Fruit fly (Drosophila melanogaster) whole organism, embryonic: ENCODE measurements around the gene Neu2.
A peak's percentile ranks its signal among the peaks of the same experiment; 100 is the strongest.

Experiments used
- Bdp1 ChIP-seq: fragments of 200-800 bp; sonication (Bioruptor generic); optimal IDR thresholded peaks from 3 replicates; lab custom pipeline; 2016; ENCODE audit warnings: missing biosample characterization, missing genetic modification characterization
- C15 ChIP-seq: fragments of 200-800 bp; sonication (Bioruptor generic); IDR thresholded peaks from 3 replicates; pipeline ENCODE4 v1.3.6; 2022; ENCODE audit warnings: missing biosample characterization, missing genetic modification characterization
- CG10431 ChIP-seq: fragments of 200-800 bp; sonication (Bioruptor generic); optimal IDR thresholded peaks from 3 replicates; lab custom pipeline; 2018; ENCODE audit warnings: missing biosample characterization, mild to moderate bottlenecking, missing genetic modification characterization
- CG10462 ChIP-seq: fragments of 200-800 bp; sonication (Bioruptor generic); optimal IDR thresholded peaks from 2 replicates; lab custom pipeline; 2016; ENCODE audit warnings: missing biosample characterization, missing genetic modification characterization
- CG11560 ChIP-seq: fragments of 200-800 bp; sonication (Bioruptor generic); IDR thresholded peaks from 3 replicates; pipeline ENCODE4 v1.3.6; 2022; ENCODE audit warnings: missing biosample characterization, missing genetic modification characterization
- CG13287 ChIP-seq: fragments of 200-800 bp; sonication (Bioruptor generic); IDR thresholded peaks from 2 replicates; pipeline ENCODE4 v1.3.6; 2022; ENCODE audit warnings: missing biosample characterization, missing genetic modification characterization; ENCODE audit not compliant: partially characterized antibody
- CG14860 ChIP-seq: fragments of 200-800 bp; sonication (Bioruptor generic); IDR thresholded peaks from 3 replicates; pipeline ENCODE4 v1.3.6; 2022; ENCODE audit warnings: missing biosample characterization, missing genetic modification characterization; ENCODE audit not compliant: partially characterized antibody
- CG17186 ChIP-seq: fragments of 200-800 bp; sonication (Bioruptor generic); optimal IDR thresholded peaks from 3 replicates; lab custom pipeline; 2017; ENCODE audit warnings: missing biosample characterization, missing genetic modification reagents, missing genetic modification characterization
- CG1792 ChIP-seq: fragments of 200-800 bp; sonication (Bioruptor generic); optimal IDR thresholded peaks from 2 replicates; lab custom pipeline; 2016; ENCODE audit warnings: missing biosample characterization, missing genetic modification characterization
- CG18011 ChIP-seq: fragments of 200-800 bp; sonication (Bioruptor generic); optimal IDR thresholded peaks from 2 replicates; lab custom pipeline; 2017; ENCODE audit warnings: missing biosample characterization, missing genetic modification characterization, mild to moderate bottlenecking, moderate library complexity, missing genotype
- CG4404 ChIP-seq: fragments of 200-800 bp; sonication (Bioruptor generic); IDR thresholded peaks from 2 replicates; pipeline ENCODE4 v1.3.6; 2022; ENCODE audit warnings: missing biosample characterization, missing genetic modification characterization
- CG4424 ChIP-seq: fragments of 200-800 bp; sonication (Bioruptor generic); optimal IDR thresholded peaks from 3 replicates; lab custom pipeline; 2016; ENCODE audit warnings: missing biosample characterization, missing genetic modification characterization
- CG6791 ChIP-seq: fragments of 200-800 bp; sonication (Bioruptor generic); IDR thresholded peaks from 3 replicates; pipeline ENCODE4 v1.3.6; 2022; ENCODE audit warnings: missing biosample characterization, missing genetic modification characterization; ENCODE audit not compliant: partially characterized antibody
- CG8290 ChIP-seq, 3 experiments: fragments of 200-800 bp; sonication (Bioruptor generic); optimal IDR thresholded peaks; 2 replicates each; lab custom pipeline; 2016 to 2019; ENCODE audit warnings: missing biosample characterization in 3 of 3, missing genetic modification characterization in 3 of 3, mild to moderate bottlenecking in 2 of 3, moderate library complexity in 1 of 3
- CG8478 ChIP-seq: fragments of >200 bp; optimal IDR thresholded peaks from 2 replicates; lab custom pipeline; 2018
- CG9215 ChIP-seq: fragments of 200-800 bp; sonication (Bioruptor generic); IDR thresholded peaks from 2 replicates; pipeline ENCODE4 v1.3.6; 2022; ENCODE audit warnings: missing biosample characterization, missing genetic modification characterization
- CTCF ChIP-seq: fragments of 200-800 bp; sonication (Bioruptor generic); optimal IDR thresholded peaks from 2 replicates; lab custom pipeline; 2017; ENCODE audit warnings: missing biosample characterization, mild to moderate bottlenecking, missing genetic modification characterization, moderate library complexity
- D19B ChIP-seq: fragments of 200-800 bp; sonication (Bioruptor generic); optimal IDR thresholded peaks from 2 replicates; lab custom pipeline; 2017; ENCODE audit warnings: missing biosample characterization, mild to moderate bottlenecking, missing genetic modification characterization
- Fer1 ChIP-seq: fragments of 200-800 bp; sonication (Bioruptor generic); optimal IDR thresholded peaks from 2 replicates; lab custom pipeline; 2017; ENCODE audit warnings: missing biosample characterization, mild to moderate bottlenecking, missing genetic modification characterization
- HLHmδ ChIP-seq: fragments of 200-800 bp; sonication (Bioruptor generic); optimal IDR thresholded peaks from 2 replicates; lab custom pipeline; 2018; ENCODE audit warnings: missing biosample characterization, mild to moderate bottlenecking, missing genetic modification characterization, moderate library complexity
- HmgD ChIP-seq: fragments of 200-800 bp; sonication (Bioruptor generic); optimal IDR thresholded peaks from 3 replicates; lab custom pipeline; 2016; ENCODE audit warnings: missing biosample characterization, missing genetic modification characterization
- Hmx ChIP-seq: fragments of 200-800 bp; sonication (Bioruptor generic); optimal IDR thresholded peaks from 2 replicates; lab custom pipeline; 2016; ENCODE audit warnings: missing biosample characterization, missing genetic modification characterization
- Neu2 ChIP-seq: fragments of 200-800 bp; sonication (Bioruptor generic); optimal IDR thresholded peaks from 3 replicates; lab custom pipeline; 2016; ENCODE audit warnings: missing biosample characterization, missing genetic modification characterization, borderline replicate concordance
- Ravus ChIP-seq: fragments of 200-800 bp; sonication (Bioruptor generic); IDR thresholded peaks from 2 replicates; pipeline ENCODE4 v1.3.6; 2022; ENCODE audit warnings: missing biosample characterization, missing genetic modification characterization
- Sox102F ChIP-seq: fragments of 200-800 bp; sonication (Bioruptor generic); optimal IDR thresholded peaks from 2 replicates; lab custom pipeline; 2018; ENCODE audit warnings: missing biosample characterization, mild to moderate bottlenecking, missing genetic modification characterization, moderate library complexity
- Stat92E ChIP-seq, 3 experiments: fragments of >200 bp in 2 of 3; fragments of 200-800 bp in 1 of 3; sonication (Bioruptor generic) in 1 of 3; optimal IDR thresholded peaks; 2 replicates each; lab custom pipeline; 2017 to 2019; ENCODE audit warnings: missing biosample characterization in 3 of 3, missing genetic modification characterization in 3 of 3, mild to moderate bottlenecking in 1 of 3, moderate library complexity in 1 of 3
- bbx ChIP-seq: fragments of 200-800 bp; sonication (Bioruptor generic); IDR thresholded peaks from 2 replicates; pipeline ENCODE4 v1.3.6; 2022; ENCODE audit warnings: missing biosample characterization, missing genetic modification characterization; ENCODE audit not compliant: partially characterized antibody
- btn ChIP-seq: fragments of 200-800 bp; sonication (Bioruptor generic); optimal IDR thresholded peaks from 2 replicates; lab custom pipeline; 2016; ENCODE audit warnings: missing biosample characterization, missing genetic modification characterization
- caup ChIP-seq: fragments of 200-800 bp; sonication (Bioruptor generic); optimal IDR thresholded peaks from 3 replicates; lab custom pipeline; 2017; ENCODE audit warnings: missing biosample characterization, mild to moderate bottlenecking, missing genetic modification characterization, moderate library complexity; ENCODE audit not compliant: severe bottlenecking
- crp ChIP-seq, 2 experiments: fragments of 200-800 bp; sonication (Bioruptor generic); optimal IDR thresholded peaks; 2 replicates in 1 of 2; 3 replicates in 1 of 2; lab custom pipeline; 2017; ENCODE audit warnings: missing biosample characterization in 2 of 2, missing genetic modification characterization in 2 of 2, mild to moderate bottlenecking in 1 of 2, moderate library complexity in 1 of 2
- dysf ChIP-seq: fragments of 200-800 bp; sonication (Bioruptor generic); IDR thresholded peaks from 3 replicates; pipeline ENCODE4 v1.3.6; 2022; ENCODE audit warnings: missing biosample characterization, missing genetic modification characterization
- hbn ChIP-seq: fragments of 200-800 bp; sonication (Bioruptor generic); IDR thresholded peaks from 2 replicates; pipeline ENCODE4 v1.3.6; 2022; ENCODE audit warnings: missing biosample characterization, missing genetic modification characterization; ENCODE audit not compliant: partially characterized antibody
- her ChIP-seq: fragments of 200-800 bp; sonication (Bioruptor generic); optimal IDR thresholded peaks from 2 replicates; lab custom pipeline; 2016; ENCODE audit warnings: missing biosample characterization, missing genetic modification characterization
- hth ChIP-seq: fragments of >200 bp; optimal IDR thresholded peaks from 2 replicates; lab custom pipeline; 2017; ENCODE audit warnings: inconsistent platforms
- knrl ChIP-seq: fragments of 200-800 bp; sonication (Bioruptor generic); IDR thresholded peaks from 3 replicates; pipeline ENCODE4 v1.3.6; 2022; ENCODE audit warnings: missing biosample characterization, missing genetic modification characterization; ENCODE audit not compliant: partially characterized antibody
- lbe ChIP-seq: fragments of 200-800 bp; sonication (Bioruptor generic); optimal IDR thresholded peaks from 2 replicates; lab custom pipeline; 2016; ENCODE audit warnings: missing biosample characterization, mild to moderate bottlenecking, missing genetic modification characterization
- lilli ChIP-seq: fragments of 200-800 bp; sonication (Bioruptor generic); optimal IDR thresholded peaks from 3 replicates; lab custom pipeline; 2016; ENCODE audit warnings: missing biosample characterization, missing genetic modification characterization
- luna ChIP-seq: fragments of 200-800 bp; sonication (Bioruptor generic); optimal IDR thresholded peaks from 2 replicates; lab custom pipeline; 2016; ENCODE audit warnings: missing biosample characterization, missing genetic modification characterization
- mam ChIP-seq: fragments of 200-800 bp; sonication (Bioruptor generic); optimal IDR thresholded peaks from 3 replicates; lab custom pipeline; 2016; ENCODE audit warnings: missing biosample characterization, missing genetic modification characterization
- mld ChIP-seq: fragments of 200-800 bp; sonication (Bioruptor generic); IDR thresholded peaks from 3 replicates; pipeline ENCODE4 v1.3.6; 2022; ENCODE audit warnings: missing biosample characterization, missing genetic modification characterization; ENCODE audit not compliant: partially characterized antibody
- pfk ChIP-seq: fragments of 200-800 bp; sonication (Bioruptor generic); optimal IDR thresholded peaks from 2 replicates; lab custom pipeline; 2018; ENCODE audit warnings: missing biosample characterization, mild to moderate bottlenecking, missing genetic modification characterization, moderate library complexity
- pita ChIP-seq: fragments of 200-800 bp; sonication (Bioruptor generic); optimal IDR thresholded peaks from 2 replicates; lab custom pipeline; 2017; ENCODE audit warnings: missing biosample characterization, mild to moderate bottlenecking, missing genetic modification characterization
- seq ChIP-seq: fragments of 200-800 bp; sonication (Bioruptor generic); IDR thresholded peaks from 2 replicates; pipeline ENCODE4 v1.3.6; 2022; ENCODE audit warnings: missing biosample characterization, missing genetic modification characterization
- trem ChIP-seq: fragments of 200-800 bp; optimal IDR thresholded peaks from 3 replicates; lab custom pipeline; 2019; ENCODE audit warnings: missing biosample characterization, mild to moderate bottlenecking, missing genetic modification characterization, moderate library complexity
- trh ChIP-seq: fragments of 200-800 bp; sonication (Bioruptor generic); optimal IDR thresholded peaks from 2 replicates; lab custom pipeline; 2016; ENCODE audit warnings: missing biosample characterization, missing genetic modification characterization
- unc-4 ChIP-seq: fragments of 200-800 bp; sonication (Bioruptor generic); IDR thresholded peaks from 2 replicates; pipeline ENCODE4 v1.3.6; 2022; ENCODE audit warnings: missing biosample characterization, missing genetic modification characterization; ENCODE audit not compliant: partially characterized antibody
- wek ChIP-seq: fragments of 200-800 bp; sonication (Bioruptor generic); optimal IDR thresholded peaks from 3 replicates; lab custom pipeline; 2018; ENCODE audit warnings: missing biosample characterization, mild to moderate bottlenecking, missing genetic modification characterization, moderate library complexity
- zfh1 ChIP-seq: fragments of 200-800 bp; sonication (Bioruptor generic); IDR thresholded peaks from 3 replicates; pipeline ENCODE4 v1.3.6; 2022; ENCODE audit warnings: missing biosample characterization, missing genetic modification characterization

The Neu2 gene

DNA sequence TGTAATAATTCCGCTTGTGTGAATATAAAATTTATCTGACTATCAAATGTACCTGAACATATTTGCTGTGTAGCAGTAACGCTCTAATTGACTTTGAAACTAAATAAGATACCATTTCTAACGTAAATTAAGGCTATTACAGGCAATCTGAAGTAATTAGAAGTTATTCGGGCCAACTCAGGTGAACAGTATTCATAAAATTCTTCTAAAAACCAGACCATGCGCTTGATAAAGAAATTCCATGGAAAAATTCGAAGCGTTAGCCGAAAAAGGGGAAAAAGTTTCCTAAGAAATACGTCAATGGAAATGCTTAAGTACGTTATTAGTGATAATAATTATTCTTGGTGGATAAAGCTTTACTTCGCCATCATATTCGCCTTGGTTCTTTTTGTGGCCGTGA lies 44.0 kb upstream of the Neu2 start, which contains the start of gene ppk5:
TSS of gene ppk5 (plus strand) at position 301 of the 400 bp plus-strand sequence.
- no peak for TF ChIP-seq CG4404 (GFP tag; lab: Robert Waterston, UW)
- no peak for TF ChIP-seq D19B (GFP tag; lab: Kevin White, UChicago)
- TF ChIP-seq Sox102F: no peak
- no peak for TF ChIP-seq wek
- no peak for TF ChIP-seq zfh1 (GFP tag; lab: Robert Waterston, UW)
- no peak for TF ChIP-seq mld (GFP tag; lab: Robert Waterston, UW)
- no peak for TF ChIP-seq knrl
- no peak for TF ChIP-seq seq (GFP tag; lab: Robert Waterston, UW)
- no peak for TF ChIP-seq C15 (GFP tag; lab: Robert Waterston, UW)
- no peak for TF ChIP-seq pfk (GFP tag; lab: Kevin White, UChicago)
- no peak for TF ChIP-seq CG10431 (GFP tag; lab: Kevin White, UChicago)

DNA sequence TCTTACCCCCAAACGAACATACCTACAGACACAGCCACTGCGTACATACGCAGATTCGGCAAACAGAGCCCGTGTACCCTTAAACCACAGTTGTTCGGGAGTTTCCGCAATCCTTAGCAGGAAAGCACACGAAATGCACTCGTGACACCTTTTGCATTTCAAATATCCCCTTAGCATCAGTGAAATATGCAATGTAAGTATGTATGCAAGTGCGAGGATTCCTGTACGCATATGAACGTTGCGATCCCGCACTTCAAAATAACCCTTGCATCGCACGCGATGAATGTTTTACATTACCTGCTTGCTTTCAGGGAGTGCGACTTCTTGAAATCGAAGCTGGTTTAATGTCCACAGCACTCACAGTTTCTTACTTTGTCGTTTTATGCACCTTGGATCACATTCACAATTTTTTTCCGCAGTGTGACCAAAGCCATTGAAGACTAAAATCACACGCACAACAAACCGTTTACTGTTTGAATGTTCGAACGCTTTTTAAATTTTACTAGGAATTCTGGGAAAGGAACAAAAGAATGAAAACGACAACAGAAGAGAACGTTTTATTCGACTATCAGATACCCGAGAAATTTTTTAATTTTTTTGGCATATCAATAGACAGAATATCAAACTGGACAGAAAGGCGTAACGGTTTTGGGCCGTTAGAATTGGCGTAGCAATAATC lies 43.0 kb upstream of the Neu2 start, which contains the start of gene Mkrn1:
TSS of gene Mkrn1 (minus strand) at position 444 of the 679 bp plus-strand sequence.
- TF ChIP-seq hth (lab: Kevin White, UChicago): no peak
- peak; percentile 70 for TF ChIP-seq CG13287
- no peak for TF ChIP-seq dysf
- TF ChIP-seq luna (GFP tag; lab: Kevin White, UChicago): no peak
- TF ChIP-seq CG6791: peak; percentile 94
- TF ChIP-seq CG18011 (GFP tag; lab: Kevin White, UChicago): no peak
- TF ChIP-seq bbx (GFP tag; lab: Robert Waterston, UW): peak; percentile 77
- TF ChIP-seq CG17186: peak; percentile 40
- no peak for TF ChIP-seq Ravus (GFP tag; lab: Robert Waterston, UW)
- no peak for TF ChIP-seq trh
- no peak for TF ChIP-seq CG8478 (lab: Kevin White, UChicago)
- TF ChIP-seq unc-4 (GFP tag; lab: Robert Waterston, UW): peak; percentile 41; the same call in 1 of the 2 replicates
- peak; percentile 80 for TF ChIP-seq CG8290 (GFP tag; optimal IDR thresholded peaks at IDR 0.05; lab: Kevin White, UChicago)
- no peak for TF ChIP-seq CG8290 (tag; optimal IDR thresholded peaks at IDR 0.05; lab: Kevin White, UChicago)
- TF ChIP-seq CG11560 (tag; lab: Robert Waterston, UW): no peak
- no peak for TF ChIP-seq CG10462
- TF ChIP-seq Hmx (GFP tag; lab: Kevin White, UChicago): no peak
- TF ChIP-seq hbn: 0 out of 2 replicates have a peak, but pooled peaks have one; percentile 22
- peak; percentile 97 for TF ChIP-seq CG14860 (GFP tag; lab: Robert Waterston, UW)
- TF ChIP-seq Stat92E (GFP tag; optimal IDR thresholded peaks at IDR 0.05; lab: Kevin White, UChicago): peak in 1 of 3 experiments; percentile 58
- no peak for TF ChIP-seq CG9215 (GFP tag; lab: Robert Waterston, UW)
- peak; percentile 44 for TF ChIP-seq HmgD (GFP tag; lab: Kevin White, UChicago)
- no peak for TF ChIP-seq CG1792 (GFP tag; lab: Kevin White, UChicago)
- TF ChIP-seq trem: peak; percentile 53
- TF ChIP-seq HLHmδ: no peak
- TF ChIP-seq btn: no peak
- TF ChIP-seq pita (GFP tag; lab: Kevin White, UChicago): no peak
- no peak for TF ChIP-seq Neu2 (GFP tag; lab: Kevin White, UChicago)
- TF ChIP-seq CTCF (GFP tag; lab: Kevin White, UChicago): peak; percentile 12
- peak in 1 of 2 experiments; percentile 1 for TF ChIP-seq crp (GFP tag; optimal IDR thresholded peaks at IDR 0.05; lab: Kevin White, UChicago)
- no peak for TF ChIP-seq her
- TF ChIP-seq lilli (GFP tag; lab: Kevin White, UChicago): no peak
- TF ChIP-seq knrl: peak; percentile 58; the same call in 2 of the 3 replicates
- TF ChIP-seq mam (GFP tag; lab: Kevin White, UChicago): no peak
- TF ChIP-seq Fer1 (GFP tag; lab: Kevin White, UChicago): no peak
- TF ChIP-seq lbe (GFP tag; lab: Kevin White, UChicago): no peak
- TF ChIP-seq caup (GFP tag; lab: Kevin White, UChicago): no peak
- TF ChIP-seq CG4424 (GFP tag; lab: Kevin White, UChicago): no peak
- TF ChIP-seq Bdp1 (GFP tag; lab: Kevin White, UChicago): no peak
